Fruit fly (Drosophila melanogaster): ENCODE data around the gene Meltrin.
A peak's percentile ranks its signal among the peaks of the same experiment; 100 is the strongest.

Gene Meltrin

DNA sequence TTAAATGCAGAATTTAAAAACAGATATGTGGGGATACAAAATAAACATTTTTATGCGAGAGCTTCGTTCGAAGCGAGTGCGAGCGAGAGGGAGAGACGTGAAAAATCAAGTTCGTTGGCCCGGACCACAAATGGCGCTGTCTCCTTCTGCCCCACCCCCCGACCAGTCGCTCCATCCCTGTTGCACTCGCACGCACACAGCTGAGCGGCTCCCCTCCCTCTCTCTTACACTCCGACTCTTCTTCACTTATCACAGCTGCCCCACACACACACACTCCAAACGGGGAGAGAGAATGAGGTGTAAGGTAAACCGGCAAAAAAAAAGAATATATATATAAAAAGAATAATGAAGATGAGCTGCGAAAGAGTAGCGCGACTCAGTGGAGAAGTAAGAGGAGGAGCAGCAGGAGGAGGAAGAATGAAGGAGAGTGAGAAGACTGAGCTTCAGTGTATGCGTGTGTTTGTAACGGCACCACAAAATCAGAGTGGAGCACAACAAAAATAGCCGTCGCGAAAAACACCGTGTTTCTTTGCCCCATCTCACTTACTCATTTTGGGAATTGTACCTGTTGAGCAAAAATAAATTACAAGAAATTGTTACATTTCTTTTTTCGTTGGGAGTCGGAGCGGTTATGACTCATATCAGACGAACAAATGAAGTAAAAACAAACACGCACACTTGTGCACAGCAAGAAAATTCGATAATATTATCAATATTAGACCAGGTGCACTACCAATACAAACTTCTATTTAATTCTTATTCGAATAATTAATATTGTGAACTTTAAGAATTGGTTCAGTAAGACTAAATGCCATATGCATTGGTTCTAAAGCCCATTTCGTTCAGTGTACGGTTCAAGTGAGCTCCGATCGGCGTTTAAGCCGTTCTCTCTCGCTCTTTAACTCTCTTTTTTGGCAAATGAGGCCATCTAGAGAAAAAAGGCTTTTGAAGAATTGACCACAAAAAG, 41.1 kb upstream of the Meltrin start (continued):
- peak; percentile 41 for TF ChIP-seq sug (tag; optimal IDR thresholded peaks at IDR 0.05)
- TF ChIP-seq org-1 (GFP tag; optimal IDR thresholded peaks at IDR 0.05) = peak; percentile 92
- peak; percentile 70 for TF ChIP-seq CG31365 (tag; optimal IDR thresholded peaks at IDR 0.05)
- TF ChIP-seq CG4424 (GFP tag; optimal IDR thresholded peaks at IDR 0.05) = peak; percentile 92
- TF ChIP-seq crc (GFP tag; optimal IDR thresholded peaks at IDR 0.05) = peak; percentile 84
- 0 out of 2 replicates have a peak, but pooled peaks have one; percentile 26 for TF ChIP-seq CG42726 (GFP tag; IDR thresholded peaks at IDR 0.05; ENCODE audit: partially characterized antibody)
- TF ChIP-seq CG2129 (GFP tag; IDR thresholded peaks at IDR 0.05; ENCODE audit: partially characterized antibody) = no peak
- TF ChIP-seq CG9797 (GFP tag; optimal IDR thresholded peaks at IDR 0.05) = no peak
- no peak for TF ChIP-seq CG14860 (GFP tag; IDR thresholded peaks at IDR 0.05; ENCODE audit: partially characterized antibody)
- TF ChIP-seq chm (GFP tag; IDR thresholded peaks at IDR 0.05) = peak; percentile 95
- no peak for TF ChIP-seq fru (optimal IDR thresholded peaks at IDR 0.05)
- TF ChIP-seq PHDP (tag; optimal IDR thresholded peaks at IDR 0.05) = peak; percentile 94
- peak; percentile 97 for TF ChIP-seq CG1603 (tag; optimal IDR thresholded peaks at IDR 0.05)
- peak; percentile 95 for TF ChIP-seq CG31441 (GFP tag; IDR thresholded peaks at IDR 0.05)
- peak; percentile 93 for TF ChIP-seq Atf6 (GFP tag; IDR thresholded peaks at IDR 0.05)
- TF ChIP-seq CG7963 (GFP tag; IDR thresholded peaks at IDR 0.05; ENCODE audit: partially characterized antibody) = no peak
- no peak for TF ChIP-seq amos (GFP tag; IDR thresholded peaks at IDR 0.05; ENCODE audit: partially characterized antibody)
- peak; percentile 78 for TF ChIP-seq CG7745 (tag; optimal IDR thresholded peaks at IDR 0.05)
- TF ChIP-seq ac (GFP tag; optimal IDR thresholded peaks at IDR 0.05) = peak; percentile 84
- TF ChIP-seq jumu (GFP tag; optimal IDR thresholded peaks at IDR 0.05) = peak; percentile 86
- TF ChIP-seq Dref (GFP tag; IDR thresholded peaks at IDR 0.05) = no peak
- no peak for TF ChIP-seq CG15479 (GFP tag; optimal IDR thresholded peaks at IDR 0.05)
- TF ChIP-seq CG3726 (GFP tag; IDR thresholded peaks at IDR 0.05) = peak; percentile 94; the same call in 1 of the 3 replicates
- peak; percentile 87 for TF ChIP-seq Side (GFP tag; optimal IDR thresholded peaks at IDR 0.05)
- peak; percentile 87 for TF ChIP-seq scrt (GFP tag; optimal IDR thresholded peaks at IDR 0.05)
- TF ChIP-seq nerfin-1 (tag; optimal IDR thresholded peaks at IDR 0.05) = peak; percentile 85
- peak; percentile 88 for TF ChIP-seq danr (GFP tag; IDR thresholded peaks at IDR 0.05)
- TF ChIP-seq Spps (tag; optimal IDR thresholded peaks at IDR 0.05) = peak; percentile 91
- TF ChIP-seq Dek (tag; optimal IDR thresholded peaks at IDR 0.05) = peak; percentile 94
- TF ChIP-seq vnd (GFP tag; IDR thresholded peaks at IDR 0.05; ENCODE audit: partially characterized antibody) = no peak
- TF ChIP-seq MBD-R2 (GFP tag; IDR thresholded peaks at IDR 0.05) = peak; percentile 79
- peak; percentile 32 for TF ChIP-seq CG34376 (GFP tag; optimal IDR thresholded peaks at IDR 0.05)
- TF ChIP-seq dati (GFP tag; IDR thresholded peaks at IDR 0.05) = peak; percentile 78
- peak; percentile 95 for TF ChIP-seq CG2712 (tag; optimal IDR thresholded peaks at IDR 0.05)
- TF ChIP-seq CG12769 (tag; optimal IDR thresholded peaks at IDR 0.05) = peak; percentile 94
- peak; percentile 84 for TF ChIP-seq Vsx1 (GFP tag; optimal IDR thresholded peaks at IDR 0.05)
- peak; percentile 92 for TF ChIP-seq chn (GFP tag; optimal IDR thresholded peaks at IDR 0.05)
- peak; percentile 94 for TF ChIP-seq CG8924 (tag; optimal IDR thresholded peaks at IDR 0.05)
- TF ChIP-seq GATAe (GFP tag; conservative IDR thresholded peaks at IDR 0.05) = peak; percentile 76
- peak; percentile 26; the same call in 1 of the 2 replicates for TF ChIP-seq Scr (GFP tag; IDR thresholded peaks at IDR 0.05; ENCODE audit: partially characterized antibody)
- peak; percentile 96 for TF ChIP-seq CG32772 (GFP tag; IDR thresholded peaks at IDR 0.05)
- TF ChIP-seq CG4617 (GFP tag; optimal IDR thresholded peaks at IDR 0.05; ENCODE audit: borderline replicate concordance) = peak; percentile 76
- TF ChIP-seq Elba2 (GFP tag; optimal IDR thresholded peaks at IDR 0.05) = peak; percentile 58
- TF ChIP-seq Ravus (GFP tag; IDR thresholded peaks at IDR 0.05) = peak; percentile 89
- peak; percentile 89 for TF ChIP-seq Oaz (GFP tag; IDR thresholded peaks at IDR 0.05)
- TF ChIP-seq Mes4 (GFP tag; optimal IDR thresholded peaks at IDR 0.05) = peak; percentile 86
- peak; percentile 95 for TF ChIP-seq CG16779 (GFP tag; IDR thresholded peaks at IDR 0.05)
- TF ChIP-seq CG8944 (GFP tag; optimal IDR thresholded peaks at IDR 0.05) = peak; percentile 88

Data from whole organism, embryonic.